Fruit fly (Drosophila melanogaster) whole organism, adult: Measurements from ENCODE around the gene TwdlN.

Experiments used
- CG11617 ChIP-seq: fragments of 200-800 bp; sonication (Bioruptor generic); optimal IDR thresholded peaks from 2 replicates; lab custom pipeline; 2017; ENCODE audit warnings: mild to moderate bottlenecking, missing biosample characterization, missing genetic modification reagents, missing genetic modification characterization
- CG12768 ChIP-seq: fragments of 200-800 bp; sonication (Bioruptor generic); optimal IDR thresholded peaks from 2 replicates; lab custom pipeline; 2017; ENCODE audit warnings: missing biosample characterization, missing genetic modification characterization, mild to moderate bottlenecking, moderate library complexity, missing genetic modification reagents
- CG14711 ChIP-seq: fragments of 200-800 bp; sonication (Bioruptor generic); optimal IDR thresholded peaks from 2 replicates; lab custom pipeline; 2018; ENCODE audit warnings: missing biosample characterization, mild to moderate bottlenecking, missing genetic modification characterization, moderate library complexity
- CG1620 ChIP-seq: fragments of 200-800 bp; sonication (Bioruptor generic); optimal IDR thresholded peaks from 2 replicates; lab custom pipeline; 2016; ENCODE audit warnings: missing biosample characterization, missing genetic modification characterization
- CG7101 ChIP-seq: fragments of 200-800 bp; sonication (Bioruptor generic); optimal IDR thresholded peaks from 2 replicates; lab custom pipeline; 2018; ENCODE audit warnings: missing biosample characterization, mild to moderate bottlenecking, missing genetic modification characterization, moderate library complexity
- kay ChIP-seq: fragments of 200-800 bp; sonication (Bioruptor generic); peaks from one replicate; lab custom pipeline; 2016; ENCODE audit warnings: missing biosample characterization, missing genetic modification characterization, borderline replicate concordance
- ovo ChIP-seq: fragments of 200-800 bp; sonication (Bioruptor generic); optimal IDR thresholded peaks from 2 replicates; lab custom pipeline; 2016; ENCODE audit warnings: missing biosample characterization, missing genetic modification characterization

- TF ChIP-seq CG7101 (tag; lab: Kevin White, UChicago), result no peak
- peak; percentile 4 for TF ChIP-seq CG11617
- no peak for TF ChIP-seq ovo (GFP tag; lab: Kevin White, UChicago)
- no peak for TF ChIP-seq kay (GFP tag; lab: Kevin White, UChicago)
- no peak for TF ChIP-seq CG14711 (tag; lab: Kevin White, UChicago)
- TF ChIP-seq CG12768 (GFP tag; lab: Kevin White, UChicago), result peak; percentile 27
- no peak for TF ChIP-seq CG1620
Observed at dm6 chr3R:26588158-26588584, 43.5 kb upstream of the TwdlN start.
